Fruit fly (Drosophila melanogaster) whole organism, wandering third instar larva: ENCODE measurements around the gene cv-c.

Source experiments
- Abd-B ChIP-seq: fragments of >200 bp; optimal IDR thresholded peaks from 2 replicates; lab custom pipeline; 2017; ENCODE audit warnings: missing biosample characterization, missing genetic modification characterization
- CG32264 ChIP-seq: fragments of 200-800 bp; sonication (Bioruptor generic); optimal IDR thresholded peaks from 2 replicates; lab custom pipeline; 2016; ENCODE audit warnings: missing biosample characterization, missing genetic modification characterization
- CG9705 ChIP-seq: fragments of 200-800 bp; sonication (Bioruptor generic); optimal IDR thresholded peaks from 2 replicates; lab custom pipeline; 2018; ENCODE audit warnings: missing biosample characterization, mild to moderate bottlenecking, missing genetic modification characterization
- CrebA ChIP-seq: fragments of 200-800 bp; sonication (Bioruptor generic); optimal IDR thresholded peaks from 2 replicates; lab custom pipeline; 2016; ENCODE audit warnings: missing biosample characterization, mild to moderate bottlenecking, missing genetic modification characterization, borderline replicate concordance
- Dfd ChIP-seq: fragments of >200 bp; optimal IDR thresholded peaks from 2 replicates; lab custom pipeline; 2017; ENCODE audit warnings: missing biosample characterization, missing genetic modification characterization
- Dif ChIP-seq: fragments of 200-275, 200-300 bp; sonication (Bioruptor generic); optimal IDR thresholded peaks from 2 replicates; lab custom pipeline; 2018; ENCODE audit warnings: missing biosample characterization, missing genetic modification characterization; ENCODE audit not compliant: partially characterized antibody
- GATAd ChIP-seq: sonication (Bioruptor generic); optimal IDR thresholded peaks from 2 replicates; lab custom pipeline; 2016; ENCODE audit warnings: missing biosample characterization, missing genetic modification characterization
- HLH106 ChIP-seq: fragments of 200-800 bp; optimal IDR thresholded peaks from 3 replicates; lab custom pipeline; 2019; ENCODE audit warnings: missing biosample characterization, mild to moderate bottlenecking, missing genetic modification characterization, moderate library complexity
- Hnf4 ChIP-seq: fragments of 200-800 bp; sonication (Bioruptor generic); optimal IDR thresholded peaks from 2 replicates; lab custom pipeline; 2016; ENCODE audit warnings: missing biosample characterization, mild to moderate bottlenecking, missing genetic modification characterization
- Hr78 ChIP-seq: fragments of >200 bp; optimal IDR thresholded peaks from 2 replicates; lab custom pipeline; 2017; ENCODE audit warnings: missing biosample characterization, missing genetic modification characterization
- Hr83 ChIP-seq: fragments of 200-300 bp; sonication (Bioruptor generic); optimal IDR thresholded peaks from 2 replicates; lab custom pipeline; 2016; ENCODE audit warnings: missing biosample characterization, mild to moderate bottlenecking, missing genetic modification characterization, moderate library complexity; ENCODE audit not compliant: poor library complexity, severe bottlenecking
- Jra ChIP-seq: sonication (Bioruptor generic); optimal IDR thresholded peaks from 2 replicates; lab custom pipeline; 2016; ENCODE audit warnings: missing biosample characterization, missing genetic modification characterization
- Mio ChIP-seq: sonication (Bioruptor generic); optimal IDR thresholded peaks from 2 replicates; lab custom pipeline; 2016; ENCODE audit warnings: missing biosample characterization, missing genetic modification characterization
- Myc ChIP-seq: fragments of >200 bp; optimal IDR thresholded peaks from 2 replicates; lab custom pipeline; 2017
- N ChIP-seq: fragments of >200 bp; optimal IDR thresholded peaks from 2 replicates; lab custom pipeline; 2018; ENCODE audit warnings: missing biosample characterization, missing external identifiers, missing genetic modification characterization
- OdsH ChIP-seq: fragments of 200-800 bp; sonication (Bioruptor generic); optimal IDR thresholded peaks from 2 replicates; lab custom pipeline; 2016; ENCODE audit warnings: missing biosample characterization, mild to moderate bottlenecking, missing genetic modification characterization
- Rel ChIP-seq, 2 experiments: fragments of 200-800 bp; sonication (Bioruptor generic) in 1 of 2; optimal IDR thresholded peaks; 2 replicates in 1 of 2; 3 replicates in 1 of 2; lab custom pipeline; 2016 to 2019; ENCODE audit warnings: mild to moderate bottlenecking in 2 of 2, missing biosample characterization in 2 of 2, missing genetic modification characterization in 2 of 2, moderate library complexity in 1 of 2
- Sp1 ChIP-seq: fragments of 200-800 bp; sonication (Bioruptor generic); optimal IDR thresholded peaks from 3 replicates; lab custom pipeline; 2019; ENCODE audit warnings: missing biosample characterization, mild to moderate bottlenecking, missing genetic modification characterization, moderate library complexity
- Vsx2 ChIP-seq: fragments of 200-300, 225-300 bp; sonication (Bioruptor generic); optimal IDR thresholded peaks from 2 replicates; lab custom pipeline; 2018; ENCODE audit warnings: missing biosample characterization, missing genetic modification characterization; ENCODE audit not compliant: partially characterized antibody
- br ChIP-seq: fragments of 200-800 bp; sonication (Bioruptor generic); optimal IDR thresholded peaks from 2 replicates; lab custom pipeline; 2016; ENCODE audit warnings: missing biosample characterization, missing genetic modification characterization
- brk ChIP-seq: fragments of 200-800 bp; sonication (Bioruptor generic); optimal IDR thresholded peaks from 2 replicates; lab custom pipeline; 2016; ENCODE audit warnings: missing biosample characterization, mild to moderate bottlenecking, missing genetic modification characterization
- dl ChIP-seq, 2 experiments: fragments of 175-275, 200-275 bp in 1 of 2; fragments of 200-275 bp in 1 of 2; sonication (Bioruptor generic); optimal IDR thresholded peaks; lab custom pipeline; 2018; ENCODE audit warnings: mild to moderate bottlenecking in 2 of 2, missing biosample characterization in 2 of 2, missing genetic modification characterization in 2 of 2, moderate library complexity in 2 of 2; ENCODE audit not compliant: partially characterized antibody in 2 of 2, insufficient read depth in 1 of 2
- dmrt93B ChIP-seq: fragments of 200-800 bp; sonication (Bioruptor generic); optimal IDR thresholded peaks from 2 replicates; lab custom pipeline; 2018; ENCODE audit warnings: missing biosample characterization, mild to moderate bottlenecking, missing genetic modification characterization
- dsf ChIP-seq: sonication (Bioruptor generic); optimal IDR thresholded peaks from 2 replicates; lab custom pipeline; 2016; ENCODE audit warnings: missing biosample characterization, missing genetic modification characterization, borderline replicate concordance
- ey ChIP-seq: fragments of 200-800 bp; sonication (Bioruptor generic); optimal IDR thresholded peaks from 2 replicates; lab custom pipeline; 2016; ENCODE audit warnings: missing biosample characterization, missing genetic modification characterization
- foxo ChIP-seq, 2 experiments: fragments of 200-800 bp; sonication (Bioruptor generic); optimal IDR thresholded peaks; 2 replicates in 1 of 2; 3 replicates in 1 of 2; lab custom pipeline; 2016 to 2017; ENCODE audit warnings: missing biosample characterization in 2 of 2, missing genetic modification characterization in 2 of 2
- fru ChIP-seq: fragments of 200-800 bp; sonication (Bioruptor generic); optimal IDR thresholded peaks from 3 replicates; lab custom pipeline; 2016; ENCODE audit warnings: missing biosample characterization, mild to moderate bottlenecking, missing genetic modification characterization
- h ChIP-seq: fragments of 200-800 bp; sonication (Bioruptor generic); optimal IDR thresholded peaks from 3 replicates; lab custom pipeline; 2016; ENCODE audit warnings: missing biosample characterization, mild to moderate bottlenecking, missing genetic modification characterization
- jim ChIP-seq: fragments of 175-275, 200-325 bp; sonication (Bioruptor generic); optimal IDR thresholded peaks from 2 replicates; lab custom pipeline; 2016; ENCODE audit warnings: missing biosample characterization, mild to moderate bottlenecking, missing genetic modification characterization
- lola ChIP-seq: fragments of >200 bp; optimal IDR thresholded peaks from 2 replicates; lab custom pipeline; 2017; ENCODE audit warnings: missing biosample characterization, missing genetic modification characterization
- pan ChIP-seq: fragments of >200 bp; optimal IDR thresholded peaks from 2 replicates; lab custom pipeline; 2017
- psq ChIP-seq: fragments of 200-800 bp; sonication (Bioruptor generic); optimal IDR thresholded peaks from 3 replicates; lab custom pipeline; 2017; ENCODE audit warnings: missing biosample characterization, mild to moderate bottlenecking, missing genetic modification characterization, moderate library complexity
- rgr ChIP-seq: fragments of 200-800 bp; sonication (Bioruptor generic); optimal IDR thresholded peaks from 3 replicates; lab custom pipeline; 2016; ENCODE audit warnings: missing biosample characterization, mild to moderate bottlenecking, missing genetic modification characterization
- sage ChIP-seq: fragments of 200-800 bp; sonication (Bioruptor generic); optimal IDR thresholded peaks from 2 replicates; lab custom pipeline; 2016; ENCODE audit warnings: missing biosample characterization, mild to moderate bottlenecking, missing genetic modification characterization
- sv ChIP-seq: fragments of 200-800 bp; sonication (Bioruptor generic); optimal IDR thresholded peaks from 3 replicates; lab custom pipeline; 2016; ENCODE audit warnings: missing biosample characterization, missing genetic modification characterization
- tai ChIP-seq: sonication (Bioruptor generic); optimal IDR thresholded peaks from 2 replicates; lab custom pipeline; 2016; ENCODE audit warnings: missing biosample characterization, missing genetic modification characterization
- usp ChIP-seq: fragments of >200 bp; optimal IDR thresholded peaks from 2 replicates; lab custom pipeline; 2017; ENCODE audit warnings: missing biosample characterization, missing genetic modification characterization
- woc ChIP-seq: sonication (Bioruptor generic); optimal IDR thresholded peaks from 2 replicates; lab custom pipeline; 2016; ENCODE audit warnings: missing biosample characterization, mild to moderate bottlenecking, missing genetic modification characterization

The cv-c gene

DNA sequence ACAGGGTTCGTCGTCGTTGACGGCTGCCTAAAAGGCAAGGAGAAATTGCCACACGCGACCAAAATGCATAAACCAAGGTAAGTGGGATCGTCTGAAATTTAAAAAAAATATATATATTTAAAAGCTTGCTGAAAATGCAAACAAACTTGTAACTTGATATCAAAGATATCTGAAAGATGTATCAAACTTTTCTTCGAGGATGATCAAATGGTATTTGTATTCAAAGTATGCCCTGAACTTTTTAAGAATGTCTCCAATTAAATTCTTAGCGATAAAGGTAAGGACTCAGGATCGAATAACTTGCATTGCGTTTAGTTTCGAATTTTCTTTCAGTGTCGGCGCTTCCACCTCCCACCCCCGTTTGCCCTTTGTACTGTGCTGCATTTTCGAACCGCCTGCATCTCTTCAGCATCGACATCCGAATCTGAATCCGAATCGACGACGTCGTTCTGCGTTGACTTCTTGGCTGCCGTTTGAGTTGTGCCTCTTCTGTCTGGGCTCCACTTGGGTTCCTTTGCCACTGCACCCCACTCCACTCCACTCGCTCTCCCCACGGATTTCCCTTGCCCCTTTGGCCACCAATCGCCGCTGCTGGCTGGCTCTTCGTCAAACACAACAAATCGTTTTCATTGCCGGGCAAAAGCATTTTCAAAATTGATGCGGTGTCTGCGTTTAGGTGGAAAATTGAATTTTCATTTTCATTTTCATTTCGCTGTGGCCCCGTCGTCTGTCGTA, 95.3 kb downstream of the cv-c start:
- TF ChIP-seq tai (no peak), Myc (lab: Kevin White, UChicago) (no peak), Abd-B (GFP tag; lab: Kevin White, UChicago) (no peak), Dfd (GFP tag; lab: Kevin White, UChicago) (no peak), CrebA (GFP tag; lab: Kevin White, UChicago) (no peak), N (GFP tag; lab: Kevin White, UChicago) (no peak), fru (peak; percentile 46), CG9705 (GFP tag; lab: Kevin White, UChicago) (no peak), h (GFP tag; lab: Kevin White, UChicago) (no peak), usp (GFP tag; lab: Kevin White, UChicago) (no peak), ey (GFP tag; lab: Kevin White, UChicago) (peak; percentile 11), Hr83 (GFP tag; lab: Kevin White, UChicago) (no peak), Dif (GFP tag; lab: Kevin White, UChicago) (no peak), Jra (GFP tag; lab: Kevin White, UChicago) (no peak), GATAd (GFP tag; lab: Kevin White, UChicago) (no peak), jim (GFP tag; lab: Kevin White, UChicago) (no peak), foxo (GFP tag; optimal IDR thresholded peaks at IDR 0.05; lab: Kevin White, UChicago) (peak in 1 of 2 experiments; percentile 55), Rel (GFP tag; optimal IDR thresholded peaks at IDR 0.05; lab: Kevin White, UChicago) (no peak), Rel (tag; optimal IDR thresholded peaks at IDR 0.05; lab: Kevin White, UChicago) (no peak), Hr78 (GFP tag; lab: Kevin White, UChicago) (no peak), Sp1 (peak; percentile 32), sage (GFP tag; lab: Kevin White, UChicago) (no peak), Hnf4 (GFP tag; lab: Kevin White, UChicago) (no peak), lola (no peak), OdsH (peak; percentile 14), Vsx2 (GFP tag; lab: Kevin White, UChicago) (no peak), sv (GFP tag; lab: Kevin White, UChicago) (no peak), rgr (GFP tag; lab: Kevin White, UChicago) (no peak), brk (GFP tag; lab: Kevin White, UChicago) (no peak), dl (GFP tag; optimal IDR thresholded peaks at IDR 0.05; lab: Kevin White, UChicago; ENCODE audit: insufficient read depth in 1 of 2, partially characterized antibody in 2 of 2) (no peak), pan (lab: Kevin White, UChicago) (no peak), HLH106 (tag; lab: Kevin White, UChicago) (peak; percentile 37), psq (GFP tag; lab: Kevin White, UChicago) (peak; percentile 30), woc (GFP tag; lab: Kevin White, UChicago) (peak; percentile 22), Mio (GFP tag; lab: Kevin White, UChicago) (no peak), br (GFP tag; lab: Kevin White, UChicago) (no peak), dsf (GFP tag; lab: Kevin White, UChicago) (no peak), CG32264 (no peak), dmrt93B (peak; percentile 5)

DNA sequence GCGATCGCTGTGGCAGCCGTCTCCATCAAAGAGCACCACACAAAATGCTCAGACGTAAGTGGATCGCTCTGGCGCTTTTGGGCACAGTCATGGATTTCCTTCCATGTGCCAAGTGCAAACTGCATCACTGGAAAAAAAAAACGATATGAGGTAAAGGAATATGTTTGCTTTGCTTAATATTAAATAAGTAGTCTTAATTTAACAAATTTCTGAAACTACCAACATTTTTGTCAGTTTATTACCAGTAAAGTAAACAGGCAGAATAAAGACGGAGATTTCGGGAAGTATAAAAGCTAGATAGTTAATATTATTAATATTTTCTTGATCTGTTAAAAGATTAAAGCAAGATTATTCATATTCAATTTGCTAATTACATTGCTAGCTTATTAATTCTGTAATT, 97.0 kb downstream of the cv-c start:
- TF ChIP-seq ey (GFP tag; lab: Kevin White, UChicago): no peak
- TF ChIP-seq usp (GFP tag; lab: Kevin White, UChicago): no peak
- TF ChIP-seq woc (GFP tag; lab: Kevin White, UChicago): no peak
- no peak for TF ChIP-seq Hr83 (GFP tag; lab: Kevin White, UChicago)
- TF ChIP-seq Dfd (GFP tag; lab: Kevin White, UChicago): no peak
- TF ChIP-seq Hnf4 (GFP tag; lab: Kevin White, UChicago): no peak
- TF ChIP-seq fru: no peak
- no peak for TF ChIP-seq CG9705 (GFP tag; lab: Kevin White, UChicago)
- TF ChIP-seq, all 38 proteins: peak for 0
